Fruit fly (Drosophila melanogaster): ENCODE data around the gene CG17325.

- no peak for TF ChIP-seq CG32264 (GFP tag; optimal IDR thresholded peaks at IDR 0.05)
- no peak for TF ChIP-seq OdsH (GFP tag; optimal IDR thresholded peaks at IDR 0.05)
- no peak for TF ChIP-seq h (GFP tag; optimal IDR thresholded peaks at IDR 0.05)
- no peak for TF ChIP-seq usp (GFP tag; optimal IDR thresholded peaks at IDR 0.05)
- no peak for TF ChIP-seq pan (optimal IDR thresholded peaks at IDR 0.05)
- TF ChIP-seq fru (GFP tag; optimal IDR thresholded peaks at IDR 0.05), result no peak
- no peak for TF ChIP-seq Abd-B (GFP tag; optimal IDR thresholded peaks at IDR 0.05)
- TF ChIP-seq psq (GFP tag; optimal IDR thresholded peaks at IDR 0.05), result no peak
- no peak for TF ChIP-seq Rel (GFP tag; optimal IDR thresholded peaks at IDR 0.05)
- no peak for TF ChIP-seq Rel (tag; optimal IDR thresholded peaks at IDR 0.05)
- TF ChIP-seq ey (GFP tag; optimal IDR thresholded peaks at IDR 0.05), result no peak
- no peak for TF ChIP-seq Jra (GFP tag; optimal IDR thresholded peaks at IDR 0.05)
- TF ChIP-seq lola (GFP tag; optimal IDR thresholded peaks at IDR 0.05), result no peak
- TF ChIP-seq Dfd (GFP tag; optimal IDR thresholded peaks at IDR 0.05), result no peak
- TF ChIP-seq tai (GFP tag; optimal IDR thresholded peaks at IDR 0.05), result no peak
Measured at dm6 chr2L:18782212-18782825, 30.1 kb upstream of the CG17325 start.

Data from whole organism, wandering third instar larva.